Worm (Caenorhabditis elegans) whole organism, L4 larva: ENCODE measurements around the gene C33D9.13.

Experiments used
- ZK546.5 ChIP-seq, 2 experiments: sonication (generic microtip); optimal IDR thresholded peaks; 2 replicates each; lab custom pipeline; 2017; ENCODE audit warnings: missing biosample characterization in 2 of 2, missing genetic modification characterization in 2 of 2
- ces-1 ChIP-seq: fragments of 150-350 bp; sonication (generic microtip); optimal IDR thresholded peaks from 4 replicates; lab custom pipeline; 2014; ENCODE audit warnings: missing biosample characterization, missing genetic modification reagents, missing genetic modification characterization
- ctbp-1 ChIP-seq: fragments of 200-800 bp; sonication (Bioruptor generic); IDR thresholded peaks from 2 replicates; pipeline ENCODE4 v1.3.6; 2022; ENCODE audit warnings: missing genetic modification reagents, missing genetic modification characterization, missing compliant biosample characterization
- dve-1 ChIP-seq: sonication (generic microtip); optimal IDR thresholded peaks from 2 replicates; lab custom pipeline; 2017; ENCODE audit warnings: antibody characterized with exemption, mild to moderate bottlenecking, missing genetic modification characterization, missing compliant biosample characterization; ENCODE audit not compliant: insufficient read depth
- hlh-30 ChIP-seq: sonication (generic microtip); optimal IDR thresholded peaks from 2 replicates; lab custom pipeline; 2017; ENCODE audit warnings: antibody characterized with exemption, mild to moderate bottlenecking, missing genetic modification characterization, missing compliant biosample characterization; ENCODE audit not compliant: insufficient read depth
- jun-1 ChIP-seq: fragments of 150-350 bp; optimal IDR thresholded peaks from 2 replicates; lab custom pipeline; 2014; ENCODE audit warnings: missing biosample characterization, missing genetic modification reagents, missing genetic modification characterization
- lim-7 ChIP-seq: fragments of 200-800 bp; sonication (Bioruptor generic); IDR thresholded peaks from 2 replicates; pipeline ENCODE4 v1.3.6; 2022; ENCODE audit warnings: missing genetic modification characterization, missing compliant biosample characterization
- mxl-3 ChIP-seq: fragments of 200-800 bp; sonication (Bioruptor generic); optimal IDR thresholded peaks from 2 replicates; lab custom pipeline; 2018; ENCODE audit warnings: mild to moderate bottlenecking, missing genetic modification characterization, missing compliant biosample characterization
- nhr-25 ChIP-seq: sonication (generic microtip); optimal IDR thresholded peaks from 2 replicates; lab custom pipeline; 2017; ENCODE audit warnings: missing genetic modification characterization, mild to moderate bottlenecking, missing compliant biosample characterization, antibody characterized with exemption, moderate library complexity, borderline replicate concordance; ENCODE audit not compliant: insufficient read depth
- nhr-77 ChIP-seq: fragments of 150-350 bp; optimal IDR thresholded peaks from 2 replicates; lab custom pipeline; 2014; ENCODE audit warnings: missing biosample characterization, missing genetic modification characterization
- unc-39 ChIP-seq: sonication (generic microtip); optimal IDR thresholded peaks from 2 replicates; lab custom pipeline; 2017; ENCODE audit warnings: missing biosample characterization, missing genetic modification characterization
- zag-1 ChIP-seq: fragments of 150-350 bp; optimal IDR thresholded peaks from 2 replicates; lab custom pipeline; 2014; ENCODE audit warnings: missing biosample characterization, missing genetic modification characterization

ce11 chrIV:8762471-8762870, 22.6 kb downstream of the C33D9.13 start:
- TF ChIP-seq dve-1 (tag; lab: Kevin White, UChicago) (no peak), jun-1 (tag; lab: Kevin White, UChicago) (no peak), hlh-30 (tag; lab: Kevin White, UChicago) (peak; percentile 30), ZK546.5 (tag; optimal IDR thresholded peaks at IDR 0.05; lab: Kevin White, UChicago) (no peak), unc-39 (tag; lab: Kevin White, UChicago) (no peak), zag-1 (no peak), nhr-77 (no peak), ctbp-1 (peak; percentile 61), lim-7 (no peak), ces-1 (GFP tag; lab: Kevin White, UChicago) (no peak), nhr-25 (tag; lab: Kevin White, UChicago) (no peak), mxl-3 (GFP tag; lab: Kevin White, UChicago) (no peak)
